Fruit fly (Drosophila melanogaster) whole organism, pupa: ENCODE data around the gene CG31928.

ENCODE experiments used
- CG15710 ChIP-seq: fragments of 200-800 bp; sonication (Bioruptor generic); optimal IDR thresholded peaks from 2 replicates; lab custom pipeline; 2018; ENCODE audit warnings: missing biosample characterization, mild to moderate bottlenecking, missing genetic modification characterization, moderate library complexity
- CG8159 ChIP-seq: fragments of 200-800 bp; sonication (Bioruptor generic); optimal IDR thresholded peaks from 3 replicates; lab custom pipeline; 2018; ENCODE audit warnings: missing biosample characterization, mild to moderate bottlenecking, missing genetic modification characterization, moderate library complexity
- CG9948 ChIP-seq: fragments of 200-800 bp; sonication (Bioruptor generic); optimal IDR thresholded peaks from 2 replicates; lab custom pipeline; 2018; ENCODE audit warnings: missing biosample characterization, mild to moderate bottlenecking, missing genetic modification characterization, moderate library complexity
- EcR ChIP-seq: fragments of 200-800 bp; sonication (Bioruptor generic); optimal IDR thresholded peaks from 3 replicates; lab custom pipeline; 2019; ENCODE audit warnings: missing biosample characterization, missing genetic modification characterization, mild to moderate bottlenecking, moderate library complexity, missing genetic modification reagents
- Pif1B ChIP-seq: fragments of 200-800 bp; sonication (Bioruptor generic); optimal IDR thresholded peaks from 3 replicates; lab custom pipeline; 2016; ENCODE audit warnings: missing biosample characterization, missing genetic modification characterization
- Snoo ChIP-seq: fragments of 200-800 bp; sonication (Bioruptor generic); optimal IDR thresholded peaks from 3 replicates; lab custom pipeline; 2017; ENCODE audit warnings: missing biosample characterization, mild to moderate bottlenecking, missing genetic modification characterization, inconsistent platforms
- gl ChIP-seq: fragments of 200-800 bp; sonication (Bioruptor generic); optimal IDR thresholded peaks from 2 replicates; lab custom pipeline; 2018; ENCODE audit warnings: missing biosample characterization, mild to moderate bottlenecking, missing genetic modification characterization
- rn ChIP-seq: fragments of 200-800 bp; sonication (Bioruptor generic); IDR thresholded peaks from 2 replicates; pipeline ENCODE4 v1.3.6; 2022; ENCODE audit warnings: missing biosample characterization, missing genetic modification characterization

- no peak for TF ChIP-seq gl (tag; lab: Kevin White, UChicago)
- TF ChIP-seq CG15710: no peak
- no peak for TF ChIP-seq Snoo (tag; lab: Kevin White, UChicago)
- no peak for TF ChIP-seq EcR (GFP tag; lab: Kevin White, UChicago)
- TF ChIP-seq rn (GFP tag; lab: Robert Waterston, UW): no peak
- no peak for TF ChIP-seq Pif1B (GFP tag; lab: Kevin White, UChicago)
- no peak for TF ChIP-seq CG9948 (tag; lab: Kevin White, UChicago)
- TF ChIP-seq CG8159: no peak
Observed at dm6 chr2L:1498966-1499554, 7.0 kb downstream of the CG31928 start.
